Worm (Caenorhabditis elegans) whole organism, midembryonic: ENCODE measurements around the gene fan-1.

Experiments used
- T22C8.4 ChIP-seq: fragments of 200-800 bp; sonication (Bioruptor generic); IDR thresholded peaks from 2 replicates; pipeline ENCODE4 v1.3.6; 2022; ENCODE audit warnings: missing genetic modification characterization, missing compliant biosample characterization
- klf-2 ChIP-seq: fragments of 200-800 bp; sonication (Bioruptor generic); conservative IDR thresholded peaks from 2 replicates; pipeline ENCODE4 v1.3.6; 2022; ENCODE audit warnings: missing genetic modification reagents, missing genetic modification characterization, missing compliant biosample characterization
- ref-1 ChIP-seq: fragments of 200-800 bp; sonication (Bioruptor generic); conservative IDR thresholded peaks from 2 replicates; pipeline ENCODE4 v1.3.6; 2022; ENCODE audit warnings: missing genetic modification reagents, missing genetic modification characterization, missing compliant biosample characterization

ce11 chrIV:6590029-6590428 lies 41.5 kb downstream of the fan-1 start, which contains the start of the genes lec-11 and irld-7:
- no peak for TF ChIP-seq klf-2 (GFP tag; lab: Robert Waterston, UW)
- TF ChIP-seq ref-1 (GFP tag; lab: Robert Waterston, UW): no peak
- TF ChIP-seq T22C8.4 (GFP tag; lab: Robert Waterston, UW): no peak
